Fruit fly (Drosophila melanogaster) whole organism, prepupa: ENCODE measurements around the gene CG18808.

Experiments
- CG8319 ChIP-seq: fragments of 200-800 bp; sonication (Bioruptor generic); optimal IDR thresholded peaks from 3 replicates; lab custom pipeline; 2016; ENCODE audit warnings: missing biosample characterization, missing genetic modification characterization
- Sox15 ChIP-seq: fragments of 200-800 bp; sonication (Bioruptor generic); optimal IDR thresholded peaks from 3 replicates; lab custom pipeline; 2016; ENCODE audit warnings: missing biosample characterization, missing genetic modification characterization
- eg ChIP-seq: fragments of 200-800 bp; sonication (Bioruptor generic); IDR thresholded peaks from 3 replicates; pipeline ENCODE4 v1.3.6; 2022; ENCODE audit warnings: missing biosample characterization, missing genetic modification characterization
- esn ChIP-seq: fragments of 200-800 bp; sonication (Bioruptor generic); optimal IDR thresholded peaks from 2 replicates; lab custom pipeline; 2016; ENCODE audit warnings: missing biosample characterization, mild to moderate bottlenecking, missing genetic modification characterization, moderate library complexity

DNA sequence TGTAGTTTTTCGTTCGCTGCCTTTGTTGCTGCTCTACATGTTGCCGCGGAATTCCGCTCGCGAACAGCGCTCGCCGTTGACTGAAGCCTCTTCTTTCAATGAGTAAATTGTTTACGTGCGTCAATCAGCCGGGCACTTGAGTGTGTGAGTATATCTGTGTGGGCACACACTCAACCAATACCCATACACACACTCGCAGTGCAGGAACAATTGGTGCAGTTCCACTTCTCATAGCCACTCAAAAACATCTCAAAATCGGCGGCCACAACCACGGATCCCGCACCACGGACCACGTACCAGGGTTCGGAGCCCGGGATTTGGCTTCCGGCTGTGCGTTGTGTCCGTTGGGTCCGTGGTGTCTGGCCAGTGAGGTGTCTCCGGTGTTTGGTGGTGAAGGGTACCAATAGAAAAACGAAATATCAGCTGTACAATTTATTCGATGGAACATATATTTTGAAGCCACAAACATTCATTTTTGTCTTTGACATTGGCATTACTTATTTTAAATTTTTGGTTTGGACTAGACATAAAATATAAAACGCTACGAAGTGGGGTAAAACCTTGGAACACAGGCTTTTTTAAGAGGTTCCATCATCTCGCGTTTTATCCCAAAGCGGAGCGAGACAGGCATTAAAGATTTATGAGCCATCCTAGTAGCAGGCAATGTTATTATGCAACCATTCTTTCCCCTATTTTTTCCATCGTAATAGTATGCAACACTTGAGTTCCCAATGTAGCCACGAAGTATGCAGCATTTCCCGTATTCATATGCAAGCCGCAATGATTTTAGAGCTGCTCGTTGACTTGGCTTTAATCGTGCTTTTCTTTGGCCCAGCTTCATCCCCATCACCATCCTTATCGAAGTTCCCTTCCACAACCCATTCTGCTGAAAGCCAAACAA, 33.1 kb upstream of the CG18808 start, which contains the start of gene CG13707:
- no peak for TF ChIP-seq esn (GFP tag; lab: Kevin White, UChicago)
- TF ChIP-seq eg (GFP tag; lab: Robert Waterston, UW), result peak; percentile 32; the same call in 1 of the 3 replicates
- TF ChIP-seq CG8319 (GFP tag; lab: Kevin White, UChicago), result no peak
- TF ChIP-seq Sox15 (GFP tag; lab: Kevin White, UChicago), result no peak
